Worm (Caenorhabditis elegans) whole organism, young adult: ENCODE measurements around the gene tbce-1.
A peak's percentile ranks its signal among the peaks of the same experiment; 100 is the strongest.

Experiments used
- B0336.3 ChIP-seq: fragments of 200-800 bp; sonication (Bioruptor generic); IDR thresholded peaks from 2 replicates; pipeline ENCODE4 v1.3.6; 2022; ENCODE audit warnings: missing genetic modification characterization, missing compliant biosample characterization
- C17E4.6 ChIP-seq: fragments of 200-800 bp; sonication (Bioruptor generic); IDR thresholded peaks from 2 replicates; pipeline ENCODE4 v1.3.6; 2022; ENCODE audit warnings: missing genetic modification reagents, missing genetic modification characterization, missing compliant biosample characterization
- F22D6.2 ChIP-seq: sonication (generic microtip); optimal IDR thresholded peaks from 2 replicates; lab custom pipeline; 2016; ENCODE audit warnings: mild to moderate bottlenecking, missing genetic modification characterization, missing compliant biosample characterization
- F23B12.7 ChIP-seq: sonication (generic microtip); optimal IDR thresholded peaks from 2 replicates; lab custom pipeline; 2017; ENCODE audit warnings: missing genetic modification characterization, mild to moderate bottlenecking, missing compliant biosample characterization, antibody characterized with exemption, moderate library complexity; ENCODE audit not compliant: insufficient read depth
- F33H1.4 ChIP-seq: fragments of 200-800 bp; sonication (Bioruptor generic); IDR thresholded peaks from 2 replicates; pipeline ENCODE4 v1.3.6; 2022; ENCODE audit warnings: missing genetic modification reagents, missing genetic modification characterization, missing compliant biosample characterization
- F37B4.10 ChIP-seq: fragments of 200-800 bp; sonication (Bioruptor generic); IDR thresholded peaks from 2 replicates; pipeline ENCODE4 v1.3.6; 2022; ENCODE audit warnings: missing genetic modification characterization, missing compliant biosample characterization
- F52B5.7 ChIP-seq: sonication (generic microtip); optimal IDR thresholded peaks from 2 replicates; lab custom pipeline; 2016; ENCODE audit warnings: mild to moderate bottlenecking, missing genetic modification characterization, missing compliant biosample characterization
- T07F8.4 ChIP-seq: sonication (generic microtip); optimal IDR thresholded peaks from 2 replicates; lab custom pipeline; 2016; ENCODE audit warnings: mild to moderate bottlenecking, missing genetic modification characterization, moderate library complexity, missing compliant biosample characterization
- Y53G8AR.9 ChIP-seq: fragments of 200-800 bp; sonication (Bioruptor generic); conservative IDR thresholded peaks from 2 replicates; pipeline ENCODE4 v1.3.6; 2022; ENCODE audit warnings: missing genetic modification reagents, missing genetic modification characterization, missing compliant biosample characterization
- Y56A3A.18 ChIP-seq: fragments of 200-800 bp; sonication (Bioruptor generic); IDR thresholded peaks from 2 replicates; pipeline ENCODE4 v1.3.6; 2022; ENCODE audit warnings: missing genetic modification reagents, missing genetic modification characterization, missing compliant biosample characterization
- Y79H2A.3 ChIP-seq: fragments of 200-800 bp; sonication (Bioruptor generic); conservative IDR thresholded peaks from 2 replicates; pipeline ENCODE4 v1.3.6; 2022; ENCODE audit warnings: missing genetic modification reagents, missing genetic modification characterization, missing compliant biosample characterization
- Y95B8A.8 ChIP-seq: fragments of 200-800 bp; sonication (Bioruptor generic); IDR thresholded peaks from 2 replicates; pipeline ENCODE4 v1.3.6; 2022; ENCODE audit warnings: missing genetic modification reagents, missing genetic modification characterization, missing compliant biosample characterization
- ZK185.1 ChIP-seq: sonication (generic microtip); optimal IDR thresholded peaks from 2 replicates; lab custom pipeline; 2016; ENCODE audit warnings: mild to moderate bottlenecking, missing genetic modification characterization, missing compliant biosample characterization; ENCODE audit not compliant: poor library complexity, severe bottlenecking
- aptf-2 ChIP-seq: fragments of 200-800 bp; sonication (Bioruptor generic); conservative IDR thresholded peaks from 2 replicates; pipeline ENCODE4 v1.3.6; 2022; ENCODE audit warnings: missing genetic modification reagents, missing genetic modification characterization, missing compliant biosample characterization
- atf-7 ChIP-seq: sonication (generic microtip); optimal IDR thresholded peaks from 2 replicates; lab custom pipeline; 2017; ENCODE audit warnings: mild to moderate bottlenecking, missing genetic modification characterization, missing compliant biosample characterization
- attf-3 ChIP-seq: fragments of 200-800 bp; sonication (Bioruptor generic); conservative IDR thresholded peaks from 2 replicates; pipeline ENCODE4 v1.3.6; 2022; ENCODE audit warnings: missing genetic modification reagents, missing genetic modification characterization, missing compliant biosample characterization
- attf-6 ChIP-seq: fragments of 200-800 bp; sonication (Bioruptor generic); IDR thresholded peaks from 2 replicates; pipeline ENCODE4 v1.3.6; 2022; ENCODE audit warnings: missing genetic modification reagents, missing genetic modification characterization, missing compliant biosample characterization
- cebp-2 ChIP-seq: fragments of 200-800 bp; sonication (Bioruptor generic); IDR thresholded peaks from 2 replicates; pipeline ENCODE4 v1.3.6; 2022; ENCODE audit warnings: missing genetic modification characterization, missing compliant biosample characterization
- ceh-40 ChIP-seq: fragments of 200-800 bp; sonication (Bioruptor generic); IDR thresholded peaks from 2 replicates; pipeline ENCODE4 v1.3.6; 2022; ENCODE audit warnings: missing genetic modification characterization, missing compliant biosample characterization
- ceh-79 ChIP-seq: sonication (generic microtip); optimal IDR thresholded peaks from 2 replicates; lab custom pipeline; 2017; ENCODE audit warnings: mild to moderate bottlenecking, missing genetic modification characterization, missing compliant biosample characterization
- dpff-1 ChIP-seq: sonication (generic microtip); optimal IDR thresholded peaks from 2 replicates; lab custom pipeline; 2017; ENCODE audit warnings: mild to moderate bottlenecking, missing genetic modification characterization, missing compliant biosample characterization
- egrh-3 ChIP-seq: fragments of 200-800 bp; sonication (Bioruptor generic); IDR thresholded peaks from 2 replicates; pipeline ENCODE4 v1.3.6; 2022; ENCODE audit warnings: missing genetic modification reagents, missing genetic modification characterization, missing compliant biosample characterization
- ekl-4 ChIP-seq: fragments of 200-800 bp; sonication (Bioruptor generic); IDR thresholded peaks from 2 replicates; pipeline ENCODE4 v1.3.6; 2022; ENCODE audit warnings: missing genetic modification reagents, missing genetic modification characterization, missing compliant biosample characterization
- ets-4 ChIP-seq: fragments of 200-800 bp; sonication (Bioruptor generic); optimal IDR thresholded peaks from 2 replicates; lab custom pipeline; 2018; ENCODE audit warnings: mild to moderate bottlenecking, missing genetic modification characterization, missing compliant biosample characterization
- fkh-3 ChIP-seq: sonication (generic microtip); optimal IDR thresholded peaks from 2 replicates; lab custom pipeline; 2016; ENCODE audit warnings: mild to moderate bottlenecking, missing genetic modification characterization, missing compliant biosample characterization
- him-1 ChIP-seq: sonication (generic microtip); optimal IDR thresholded peaks from 2 replicates; lab custom pipeline; 2016; ENCODE audit warnings: missing genotype, missing genetic modification reagents, missing genetic modification characterization, missing compliant biosample characterization
- hmg-1.2 ChIP-seq: fragments of 200-800 bp; sonication (Bioruptor generic); IDR thresholded peaks from 2 replicates; pipeline ENCODE4 v1.3.6; 2022; ENCODE audit warnings: missing genetic modification reagents, missing genetic modification characterization, missing compliant biosample characterization
- hsf-1 ChIP-seq: fragments of 200-800 bp; sonication (Bioruptor generic); IDR thresholded peaks from 2 replicates; pipeline ENCODE4 v1.3.6; 2022; ENCODE audit warnings: missing genetic modification reagents, missing genetic modification characterization, missing compliant biosample characterization
- let-526 ChIP-seq: fragments of 200-800 bp; sonication (Bioruptor generic); IDR thresholded peaks from 2 replicates; pipeline ENCODE4 v1.3.6; 2022; ENCODE audit warnings: missing genetic modification reagents, missing genetic modification characterization, missing compliant biosample characterization
- let-607 ChIP-seq, 2 experiments: fragments of 200-800 bp in 1 of 2; sonication (Bioruptor generic) in 1 of 2; sonication (generic microtip) in 1 of 2; optimal IDR thresholded peaks; 2 replicates each; lab custom pipeline; 2016 to 2018; ENCODE audit warnings: mild to moderate bottlenecking in 2 of 2, missing compliant biosample characterization in 2 of 2, missing genetic modification characterization in 2 of 2, moderate library complexity in 2 of 2, missing genotype in 1 of 2
- lin-40 ChIP-seq: sonication (generic microtip); optimal IDR thresholded peaks from 2 replicates; lab custom pipeline; 2016; ENCODE audit warnings: missing genetic modification characterization, mild to moderate bottlenecking, missing compliant biosample characterization, missing genotype, missing genetic modification reagents
- lsl-1 ChIP-seq: fragments of 200-800 bp; sonication (Bioruptor generic); optimal IDR thresholded peaks from 2 replicates; lab custom pipeline; 2018; ENCODE audit warnings: mild to moderate bottlenecking, missing genetic modification characterization, moderate library complexity, missing compliant biosample characterization
- madf-10 ChIP-seq: sonication (generic microtip); optimal IDR thresholded peaks from 2 replicates; lab custom pipeline; 2016; ENCODE audit warnings: mild to moderate bottlenecking, missing genetic modification characterization, missing compliant biosample characterization
- madf-3 ChIP-seq: fragments of 200-800 bp; sonication (Bioruptor generic); IDR thresholded peaks from 2 replicates; pipeline ENCODE4 v1.3.6; 2022; ENCODE audit warnings: missing genetic modification reagents, missing genetic modification characterization, missing compliant biosample characterization
- nhr-80 ChIP-seq: sonication (generic microtip); optimal IDR thresholded peaks from 2 replicates; lab custom pipeline; 2016; ENCODE audit warnings: missing genetic modification characterization, missing compliant biosample characterization
- nhr-90 ChIP-seq: sonication (generic microtip); optimal IDR thresholded peaks from 2 replicates; lab custom pipeline; 2016; ENCODE audit warnings: missing genotype, mild to moderate bottlenecking, missing genetic modification characterization, missing compliant biosample characterization
- pbrm-1 ChIP-seq: fragments of 200-800 bp; sonication (Bioruptor generic); IDR thresholded peaks from 2 replicates; pipeline ENCODE4 v1.3.6; 2022; ENCODE audit warnings: missing genetic modification reagents, missing genetic modification characterization, missing compliant biosample characterization
- rcor-1 ChIP-seq: fragments of 200-800 bp; sonication (Bioruptor generic); IDR thresholded peaks from 2 replicates; pipeline ENCODE4 v1.3.6; 2022; ENCODE audit warnings: missing genetic modification reagents, missing genetic modification characterization, missing compliant biosample characterization
- repo-1 ChIP-seq: sonication (generic microtip); optimal IDR thresholded peaks from 2 replicates; lab custom pipeline; 2017; ENCODE audit warnings: mild to moderate bottlenecking, missing genetic modification characterization, missing compliant biosample characterization
- sea-2 ChIP-seq: fragments of 200-800 bp; sonication (Bioruptor generic); IDR thresholded peaks from 2 replicates; pipeline ENCODE4 v1.3.6; 2022; ENCODE audit warnings: missing genetic modification characterization, missing compliant biosample characterization
- somi-1 ChIP-seq: fragments of 200-800 bp; sonication (Bioruptor generic); optimal IDR thresholded peaks from 2 replicates; lab custom pipeline; 2018; ENCODE audit warnings: mild to moderate bottlenecking, missing genetic modification characterization, missing compliant biosample characterization
- tbp1 ChIP-seq: fragments of 200-800 bp; sonication (Bioruptor generic); optimal IDR thresholded peaks from 2 replicates; lab custom pipeline; 2018; ENCODE audit warnings: mild to moderate bottlenecking, missing genetic modification characterization, missing compliant biosample characterization
- unc-62 ChIP-seq: fragments of 150-350 bp; optimal IDR thresholded peaks from 2 replicates; lab custom pipeline; 2014; ENCODE audit warnings: missing biosample characterization, missing genetic modification reagents, missing genetic modification characterization
- ztf-22 ChIP-seq: fragments of 200-800 bp; sonication (Bioruptor generic); optimal IDR thresholded peaks from 2 replicates; lab custom pipeline; 2018; ENCODE audit warnings: mild to moderate bottlenecking, missing genetic modification characterization, moderate library complexity, missing compliant biosample characterization

Gene tbce-1

DNA sequence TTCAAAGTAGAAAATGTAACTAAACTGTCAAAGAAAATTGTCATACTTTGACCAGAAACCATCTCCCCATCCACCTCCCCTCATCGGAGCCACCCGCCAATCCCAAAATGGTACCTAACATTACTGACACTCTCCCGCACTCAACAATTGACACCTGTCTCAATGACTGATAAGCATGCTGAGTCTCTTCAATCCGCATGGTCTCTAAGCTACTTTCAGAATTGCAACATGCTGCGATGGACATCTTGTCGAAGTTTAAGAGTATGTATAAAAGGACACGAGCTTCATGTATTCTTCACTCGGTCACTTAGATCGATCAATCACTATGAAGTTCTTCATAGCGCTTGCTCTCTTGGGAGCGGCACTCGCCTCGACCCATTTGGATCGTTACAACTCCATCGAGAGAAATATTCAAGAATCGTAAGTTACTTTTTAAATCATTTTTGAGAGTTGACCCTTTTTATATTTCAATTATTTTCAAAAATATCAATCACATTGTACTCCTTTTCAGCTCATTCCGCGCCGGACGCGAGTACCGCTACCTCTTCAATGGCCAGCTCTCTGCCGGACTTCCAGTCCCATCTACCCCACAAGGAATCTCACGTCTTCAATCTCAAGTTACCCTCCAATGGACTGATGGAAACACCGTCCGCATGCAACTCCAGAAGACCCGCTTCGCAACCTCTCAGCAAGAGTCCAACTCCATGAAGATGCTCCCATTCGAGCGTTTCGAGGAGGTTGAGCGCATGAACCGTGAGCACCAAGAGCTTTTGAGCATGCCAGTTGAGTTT is 33.4 kb upstream of the tbce-1 start, which contains the start of gene vit-6:
vit-6 (plus strand) TSS at position 310 of the 791 bp plus-strand sequence.
- TF ChIP-seq ztf-22 (peak; percentile 8), pbrm-1 (0 out of 2 replicates have a peak, but pooled peaks have one; percentile 10), T07F8.4 (tag; lab: Kevin White, UChicago) (no peak), tbp1 (GFP tag; lab: Kevin White, UChicago) (peak; percentile 24), ceh-79 (tag; lab: Kevin White, UChicago) (no peak), F52B5.7 (tag; lab: Kevin White, UChicago) (peak; percentile 63), C17E4.6 (GFP tag; lab: Robert Waterston, UW) (no peak), F33H1.4 (GFP tag; lab: Robert Waterston, UW) (no peak), Y56A3A.18 (GFP tag; lab: Robert Waterston, UW) (peak; percentile 66), B0336.3 (peak; percentile 63), cebp-2 (GFP tag; lab: Robert Waterston, UW) (0 out of 2 replicates have a peak, but pooled peaks have one; percentile 36), madf-10 (tag; lab: Kevin White, UChicago) (peak; percentile 39), lsl-1 (no peak), Y95B8A.8 (GFP tag; lab: Robert Waterston, UW) (0 out of 2 replicates have a peak, but pooled peaks have one; percentile 27), ZK185.1 (tag; lab: Kevin White, UChicago) (peak; percentile 30), fkh-3 (tag; lab: Kevin White, UChicago) (peak; percentile 24), hmg-1.2 (GFP tag; lab: Robert Waterston, UW) (peak; percentile 37; the same call in 1 of the 2 replicates), rcor-1 (GFP tag; lab: Robert Waterston, UW) (0 out of 2 replicates have a peak, but pooled peaks have one; percentile 23), attf-6 (GFP tag; lab: Robert Waterston, UW) (peak; percentile 30; the same call in 1 of the 2 replicates), unc-62 (GFP tag; lab: Kevin White, UChicago) (peak; percentile 91), Y53G8AR.9 (GFP tag; lab: Robert Waterston, UW) (peak; percentile 58; the same call in 1 of the 2 replicates), let-526 (GFP tag; lab: Robert Waterston, UW) (0 out of 2 replicates have a peak, but pooled peaks have one; percentile 44), sea-2 (GFP tag; lab: Robert Waterston, UW) (0 out of 2 replicates have a peak, but pooled peaks have one; percentile 12), repo-1 (tag; lab: Kevin White, UChicago) (peak; percentile 33), ets-4 (GFP tag; lab: Kevin White, UChicago) (peak; percentile 6), dpff-1 (tag; lab: Kevin White, UChicago) (peak; percentile 45), let-607 (tag; optimal IDR thresholded peaks at IDR 0.05; lab: Kevin White, UChicago) (peak; percentile 73 to 78), aptf-2 (GFP tag; lab: Robert Waterston, UW) (no peak), attf-3 (GFP tag; lab: Robert Waterston, UW) (no peak), F23B12.7 (tag; lab: Kevin White, UChicago) (no peak), atf-7 (tag; lab: Kevin White, UChicago) (peak; percentile 20), Y79H2A.3 (GFP tag; lab: Robert Waterston, UW) (no peak), nhr-80 (tag; lab: Kevin White, UChicago) (peak; percentile 82), lin-40 (peak; percentile 15)

DNA sequence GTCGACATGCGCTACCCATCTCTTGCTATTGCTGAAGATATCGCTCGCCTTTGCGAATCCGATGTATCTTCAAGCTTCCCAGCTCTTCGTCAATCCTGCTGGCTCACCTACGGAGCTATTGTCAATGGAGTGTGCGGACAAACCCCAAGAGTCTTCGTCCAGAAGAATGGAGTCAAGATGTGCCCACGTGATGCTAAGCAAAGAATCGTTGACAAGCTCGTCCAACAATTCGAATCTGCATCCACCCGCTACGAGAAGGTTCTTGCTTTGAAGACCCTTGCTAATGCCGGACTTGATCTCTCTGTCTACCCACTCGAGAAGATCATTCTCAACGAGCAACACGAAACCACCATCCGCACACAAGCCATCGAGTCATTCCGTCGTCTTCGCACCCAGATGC is 31.8 kb upstream of the tbce-1 start:
- TF ChIP-seq F22D6.2 (peak; percentile 26), atf-7 (tag; lab: Kevin White, UChicago) (peak; percentile 67), ceh-40 (GFP tag; lab: Robert Waterston, UW) (no peak), nhr-90 (tag; lab: Kevin White, UChicago) (peak; percentile 52), F37B4.10 (0 out of 2 replicates have a peak, but pooled peaks have one; percentile 4), ekl-4 (GFP tag; lab: Robert Waterston, UW) (no peak), him-1 (no peak), hsf-1 (no peak), repo-1 (tag; lab: Kevin White, UChicago) (peak; percentile 65), rcor-1 (GFP tag; lab: Robert Waterston, UW) (0 out of 2 replicates have a peak, but pooled peaks have one; percentile 12), Y53G8AR.9 (GFP tag; lab: Robert Waterston, UW) (0 out of 2 replicates have a peak, but pooled peaks have one; percentile 7), madf-3 (GFP tag; lab: Robert Waterston, UW) (peak; percentile 60; the same call in 1 of the 2 replicates), B0336.3 (0 out of 2 replicates have a peak, but pooled peaks have one; percentile 2), somi-1 (GFP tag; lab: Kevin White, UChicago) (no peak), egrh-3 (GFP tag; lab: Robert Waterston, UW) (no peak)
- TF ChIP-seq, all 124 proteins: peak for 9
